Fruit fly (Drosophila melanogaster): ENCODE data around the gene nAChRbeta3.

Gene nAChRbeta3

dm6 chr2L:563769-564550, 19.0 kb downstream of the nAChRbeta3 start, which contains the start of the genes uncNacbeta and CG2794 (continued):
- TF ChIP-seq CG10267 (tag; optimal IDR thresholded peaks at IDR 0.05) (peak; percentile 38), CG31224 (GFP tag; IDR thresholded peaks at IDR 0.05) (0 out of 2 replicates have a peak, but pooled peaks have one; percentile 21), gfzf (GFP tag; optimal IDR thresholded peaks at IDR 0.05) (peak; percentile 22), br (optimal IDR thresholded peaks at IDR 0.05) (no peak), ssp (GFP tag; IDR thresholded peaks at IDR 0.05) (no peak), zfh2 (GFP tag; optimal IDR thresholded peaks at IDR 0.05) (peak; percentile 26), salm (tag; optimal IDR thresholded peaks at IDR 0.05) (no peak), Gsc (GFP tag; IDR thresholded peaks at IDR 0.05) (no peak), CG1603 (tag; optimal IDR thresholded peaks at IDR 0.05) (peak; percentile 70), BEAF-32 (GFP tag; optimal IDR thresholded peaks at IDR 0.05) (peak; percentile 66), CG17802 (tag; optimal IDR thresholded peaks at IDR 0.05) (no peak), CG15011 (GFP tag; optimal IDR thresholded peaks at IDR 0.05) (no peak), Tbp (GFP tag; optimal IDR thresholded peaks at IDR 0.05) (no peak), phol (tag; optimal IDR thresholded peaks at IDR 0.05) (peak; percentile 3), CG16779 (GFP tag; IDR thresholded peaks at IDR 0.05) (no peak), H2.0 (GFP tag; IDR thresholded peaks at IDR 0.05) (no peak; the same call in 1 of the 2 replicates), CG15479 (GFP tag; optimal IDR thresholded peaks at IDR 0.05) (peak; percentile 32), CG33213 (GFP tag; optimal IDR thresholded peaks at IDR 0.05) (no peak), pb (GFP tag; optimal IDR thresholded peaks at IDR 0.05) (no peak), CG4360 (GFP tag; IDR thresholded peaks at IDR 0.05) (no peak), insv (GFP tag; optimal IDR thresholded peaks at IDR 0.05) (no peak), mld (GFP tag; IDR thresholded peaks at IDR 0.05; ENCODE audit: partially characterized antibody) (0 out of 3 replicates have a peak, but pooled peaks have one; percentile 22), Blimp-1 (GFP tag; optimal IDR thresholded peaks at IDR 0.05) (no peak), NfI (GFP tag; optimal IDR thresholded peaks at IDR 0.05) (no peak), eve (GFP tag; optimal IDR thresholded peaks at IDR 0.05) (no peak), CG6254 (GFP tag; optimal IDR thresholded peaks at IDR 0.05) (no peak), Nf-YC (tag; optimal IDR thresholded peaks at IDR 0.05) (peak; percentile 18), Taf1 (GFP tag; IDR thresholded peaks at IDR 0.05) (0 out of 2 replicates have a peak, but pooled peaks have one; percentile 16), hb (GFP tag; IDR thresholded peaks at IDR 0.05; ENCODE audit: partially characterized antibody) (peak; percentile 74; the same call in 2 of the 3 replicates), slou (GFP tag; optimal IDR thresholded peaks at IDR 0.05) (no peak), CG17186 (GFP tag; optimal IDR thresholded peaks at IDR 0.05) (peak; percentile 20), ind (GFP tag; optimal IDR thresholded peaks at IDR 0.05) (no peak), fu2 (GFP tag; optimal IDR thresholded peaks at IDR 0.05) (no peak), cato (GFP tag; optimal IDR thresholded peaks at IDR 0.05; ENCODE audit: borderline replicate concordance) (no peak), h (optimal IDR thresholded peaks at IDR 0.05) (no peak), YL-1 (GFP tag; optimal IDR thresholded peaks at IDR 0.05) (no peak), Elba2 (GFP tag; optimal IDR thresholded peaks at IDR 0.05) (no peak), slbo (GFP tag; IDR thresholded peaks at IDR 0.05) (peak; percentile 46; the same call in 1 of the 2 replicates), abd-A (tag; optimal IDR thresholded peaks at IDR 0.05) (no peak), E2f1 (GFP tag; IDR thresholded peaks at IDR 0.05) (no peak), CG31388 (GFP tag; optimal IDR thresholded peaks at IDR 0.05) (no peak), E2f2 (GFP tag; IDR thresholded peaks at IDR 0.05) (peak; percentile 95), D19B (GFP tag; optimal IDR thresholded peaks at IDR 0.05) (no peak), Med (GFP tag) (peak; percentile 88), CG16813 (GFP tag; IDR thresholded peaks at IDR 0.05; ENCODE audit: partially characterized antibody) (peak; percentile 67), hbn (GFP tag; IDR thresholded peaks at IDR 0.05; ENCODE audit: partially characterized antibody) (peak; percentile 56), HmgZ (tag; optimal IDR thresholded peaks at IDR 0.05) (peak; percentile 54), CG8388 (GFP tag; optimal IDR thresholded peaks at IDR 0.05) (no peak), cas (GFP tag; IDR thresholded peaks at IDR 0.05) (no peak), CG13624 (GFP tag; optimal IDR thresholded peaks at IDR 0.05) (no peak)

All from whole organism, embryonic.